Fruit fly (Drosophila melanogaster) whole organism, adult: ENCODE data around the gene Est-6.

Experiments used
- CG11617 ChIP-seq: fragments of 200-800 bp; sonication (Bioruptor generic); optimal IDR thresholded peaks from 2 replicates; lab custom pipeline; 2017; ENCODE audit warnings: mild to moderate bottlenecking, missing biosample characterization, missing genetic modification reagents, missing genetic modification characterization
- CG12768 ChIP-seq: fragments of 200-800 bp; sonication (Bioruptor generic); optimal IDR thresholded peaks from 2 replicates; lab custom pipeline; 2017; ENCODE audit warnings: missing biosample characterization, missing genetic modification characterization, mild to moderate bottlenecking, moderate library complexity, missing genetic modification reagents
- CG14711 ChIP-seq: fragments of 200-800 bp; sonication (Bioruptor generic); optimal IDR thresholded peaks from 2 replicates; lab custom pipeline; 2018; ENCODE audit warnings: missing biosample characterization, mild to moderate bottlenecking, missing genetic modification characterization, moderate library complexity
- CG1620 ChIP-seq: fragments of 200-800 bp; sonication (Bioruptor generic); optimal IDR thresholded peaks from 2 replicates; lab custom pipeline; 2016; ENCODE audit warnings: missing biosample characterization, missing genetic modification characterization
- CG33017 ChIP-seq: fragments of 200-800 bp; sonication (Bioruptor generic); optimal IDR thresholded peaks from 2 replicates; lab custom pipeline; 2018; ENCODE audit warnings: missing biosample characterization, mild to moderate bottlenecking, missing genetic modification characterization, moderate library complexity
- CG5204 ChIP-seq: fragments of 200-800 bp; sonication (Bioruptor generic); optimal IDR thresholded peaks from 2 replicates; lab custom pipeline; 2016; ENCODE audit warnings: missing biosample characterization, missing genetic modification characterization
- CG7045 ChIP-seq: fragments of 200-800 bp; sonication (Bioruptor generic); optimal IDR thresholded peaks from 2 replicates; lab custom pipeline; 2017; ENCODE audit warnings: missing biosample characterization, mild to moderate bottlenecking, missing genetic modification characterization
- CG7101 ChIP-seq: fragments of 200-800 bp; sonication (Bioruptor generic); optimal IDR thresholded peaks from 2 replicates; lab custom pipeline; 2018; ENCODE audit warnings: missing biosample characterization, mild to moderate bottlenecking, missing genetic modification characterization, moderate library complexity
- Clk ChIP-seq: fragments of 200-800 bp; sonication (Bioruptor generic); optimal IDR thresholded peaks from 2 replicates; lab custom pipeline; 2017; ENCODE audit warnings: missing biosample characterization, missing genetic modification characterization
- Crg-1 ChIP-seq: fragments of 200-800 bp; sonication (Bioruptor generic); optimal IDR thresholded peaks from 2 replicates; lab custom pipeline; 2016; ENCODE audit warnings: missing biosample characterization, missing genetic modification characterization
- Hr96 ChIP-seq: fragments of 200-800 bp; sonication (Bioruptor generic); optimal IDR thresholded peaks from 2 replicates; lab custom pipeline; 2016; ENCODE audit warnings: missing biosample characterization, missing genetic modification characterization
- Mnt ChIP-seq: fragments of 200-800 bp; sonication (Bioruptor generic); optimal IDR thresholded peaks from 2 replicates; lab custom pipeline; 2016; ENCODE audit warnings: missing biosample characterization, mild to moderate bottlenecking, missing genetic modification characterization
- bab1 ChIP-seq: fragments of 200-800 bp; sonication (Bioruptor generic); optimal IDR thresholded peaks from 3 replicates; lab custom pipeline; 2019; ENCODE audit warnings: missing biosample characterization, mild to moderate bottlenecking, missing genetic modification characterization, moderate library complexity
- cic ChIP-seq: fragments of 200-800 bp; sonication (Bioruptor generic); optimal IDR thresholded peaks from 2 replicates; lab custom pipeline; 2017; ENCODE audit warnings: missing biosample characterization, mild to moderate bottlenecking, missing genetic modification characterization, moderate library complexity
- cnc ChIP-seq, 2 experiments: fragments of >200 bp; optimal IDR thresholded peaks; 2 replicates each; lab custom pipeline; 2017
- kay ChIP-seq: fragments of 200-800 bp; sonication (Bioruptor generic); peaks from one replicate; lab custom pipeline; 2016; ENCODE audit warnings: missing biosample characterization, missing genetic modification characterization, borderline replicate concordance
- ovo ChIP-seq: fragments of 200-800 bp; sonication (Bioruptor generic); optimal IDR thresholded peaks from 2 replicates; lab custom pipeline; 2016; ENCODE audit warnings: missing biosample characterization, missing genetic modification characterization
- pad ChIP-seq: fragments of 200-800 bp; sonication (Bioruptor generic); optimal IDR thresholded peaks from 3 replicates; lab custom pipeline; 2017; ENCODE audit warnings: missing biosample characterization, missing genetic modification characterization, mild to moderate bottlenecking, moderate library complexity, missing genetic modification reagents
- tj ChIP-seq: fragments of 200-800 bp; sonication (Bioruptor generic); optimal IDR thresholded peaks from 3 replicates; lab custom pipeline; 2017; ENCODE audit warnings: missing biosample characterization, mild to moderate bottlenecking, missing genetic modification characterization, moderate library complexity
- toe ChIP-seq: fragments of 200-800 bp; sonication (Bioruptor generic); optimal IDR thresholded peaks from 2 replicates; lab custom pipeline; 2016; ENCODE audit warnings: missing biosample characterization, missing genetic modification characterization

The Est-6 gene

dm6 chr3L:12163693-12164092 lies 24.9 kb upstream of the Est-6 start, which contains the start of gene CG9760:
Gene CG9760, minus strand, starts transcription at chr3L:12163735.
- no peak for TF ChIP-seq Crg-1 (GFP tag; lab: Kevin White, UChicago)
- no peak for TF ChIP-seq toe (GFP tag; lab: Kevin White, UChicago)
- no peak for TF ChIP-seq ovo (GFP tag; lab: Kevin White, UChicago)
- TF ChIP-seq tj (GFP tag; lab: Kevin White, UChicago), result no peak
- TF ChIP-seq cnc (optimal IDR thresholded peaks at IDR 0.05; lab: Kevin White, UChicago), result no peak
- TF ChIP-seq CG7045 (GFP tag; lab: Kevin White, UChicago), result no peak
- TF ChIP-seq CG33017, result no peak
- TF ChIP-seq kay, result no peak
- TF ChIP-seq Hr96 (GFP tag; lab: Kevin White, UChicago), result no peak
- TF ChIP-seq Mnt, result no peak
- TF ChIP-seq Clk, result no peak
- no peak for TF ChIP-seq CG11617 (GFP tag; lab: Kevin White, UChicago)
- TF ChIP-seq pad, result no peak
- no peak for TF ChIP-seq cic
- no peak for TF ChIP-seq CG5204
- no peak for TF ChIP-seq CG1620 (GFP tag; lab: Kevin White, UChicago)
- no peak for TF ChIP-seq CG14711 (tag; lab: Kevin White, UChicago)
- no peak for TF ChIP-seq CG12768
- TF ChIP-seq CG7101 (tag; lab: Kevin White, UChicago), result no peak

- TF ChIP-seq tj (GFP tag; lab: Kevin White, UChicago) (no peak), Clk (no peak), pad (no peak), CG7045 (GFP tag; lab: Kevin White, UChicago) (no peak), CG33017 (no peak), CG11617 (GFP tag; lab: Kevin White, UChicago) (no peak), toe (GFP tag; lab: Kevin White, UChicago) (no peak), Hr96 (GFP tag; lab: Kevin White, UChicago) (no peak), Mnt (no peak), CG1620 (GFP tag; lab: Kevin White, UChicago) (no peak), cic (no peak), bab1 (GFP tag; lab: Kevin White, UChicago) (no peak)
These were observed 13.2 kb upstream of the Est-6 start, which contains the start of gene Rh7 for dm6 chr3L:12175382-12175781. Gene Rh7, minus strand, starts transcription at chr3L:12175482.

- TF ChIP-seq CG5204, result no peak
- TF ChIP-seq cic, result no peak
- no peak for TF ChIP-seq pad
- no peak for TF ChIP-seq bab1 (GFP tag; lab: Kevin White, UChicago)
- no peak for TF ChIP-seq CG12768
- no peak for TF ChIP-seq CG11617 (GFP tag; lab: Kevin White, UChicago)
- no peak for TF ChIP-seq toe (GFP tag; lab: Kevin White, UChicago)
- no peak for TF ChIP-seq tj (GFP tag; lab: Kevin White, UChicago)
- no peak for TF ChIP-seq Mnt
- TF ChIP-seq cnc (optimal IDR thresholded peaks at IDR 0.05; lab: Kevin White, UChicago), result no peak
- TF ChIP-seq CG14711 (tag; lab: Kevin White, UChicago), result no peak
- TF ChIP-seq Crg-1 (GFP tag; lab: Kevin White, UChicago), result no peak
These were observed 11.3 kb upstream of the Est-6 start, which contains the start of gene CAH2 for dm6 chr3L:12177301-12177700. Gene CAH2, plus strand, starts transcription at chr3L:12177601.

dm6 chr3L:12178847-12179437 lies 9.7 kb upstream of the Est-6 start:
- TF ChIP-seq CG5204 (no peak), cic (peak; percentile 60), CG7045 (GFP tag; lab: Kevin White, UChicago) (peak; percentile 26), cnc (optimal IDR thresholded peaks at IDR 0.05; lab: Kevin White, UChicago) (no peak), toe (GFP tag; lab: Kevin White, UChicago) (peak; percentile 32), ovo (GFP tag; lab: Kevin White, UChicago) (peak; percentile 94), bab1 (GFP tag; lab: Kevin White, UChicago) (peak; percentile 29), CG11617 (GFP tag; lab: Kevin White, UChicago) (peak; percentile 43), CG33017 (peak; percentile 15)

- no peak for TF ChIP-seq CG14711 (tag; lab: Kevin White, UChicago)
- no peak for TF ChIP-seq pad
- TF ChIP-seq CG7045 (GFP tag; lab: Kevin White, UChicago), result no peak
- TF ChIP-seq CG11617 (GFP tag; lab: Kevin White, UChicago), result peak; percentile 5
- TF ChIP-seq cic, result no peak
- TF ChIP-seq Crg-1 (GFP tag; lab: Kevin White, UChicago), result no peak
- TF ChIP-seq Hr96 (GFP tag; lab: Kevin White, UChicago), result no peak
- TF ChIP-seq bab1 (GFP tag; lab: Kevin White, UChicago), result no peak
- peak; percentile 53 for TF ChIP-seq CG5204
- peak; percentile 28 for TF ChIP-seq CG7101 (tag; lab: Kevin White, UChicago)
- TF ChIP-seq toe (GFP tag; lab: Kevin White, UChicago), result no peak
- TF ChIP-seq Mnt, result no peak
- TF ChIP-seq cnc (optimal IDR thresholded peaks at IDR 0.05; lab: Kevin White, UChicago), result no peak
- TF ChIP-seq ovo (GFP tag; lab: Kevin White, UChicago), result no peak
- no peak for TF ChIP-seq CG33017
- no peak for TF ChIP-seq kay
- no peak for TF ChIP-seq tj (GFP tag; lab: Kevin White, UChicago)
- no peak for TF ChIP-seq CG1620 (GFP tag; lab: Kevin White, UChicago)
These were observed 4.7 kb upstream of the Est-6 start for dm6 chr3L:12183967-12184366.

- TF ChIP-seq CG7101 (tag; lab: Kevin White, UChicago) (no peak), pad (peak; percentile 22), cic (peak; percentile 85), CG12768 (no peak), CG7045 (GFP tag; lab: Kevin White, UChicago) (no peak)
These were observed 4.0 kb upstream of the Est-6 start, which contains the start of gene Miox for dm6 chr3L:12184564-12185034. Gene Miox, plus strand, starts transcription at chr3L:12184984.
